Fruit fly (Drosophila melanogaster) whole organism, pupa: ENCODE data around the gene ph-d.

Experiments used
- CG10348 ChIP-seq: fragments of 200-800 bp; sonication (Bioruptor generic); IDR thresholded peaks from 2 replicates; pipeline ENCODE4 v1.3.6; 2022; ENCODE audit warnings: missing biosample characterization, missing genetic modification characterization
- CG12605 ChIP-seq: fragments of 200-800 bp; sonication (Bioruptor generic); IDR thresholded peaks from 2 replicates; pipeline ENCODE4 v1.3.6; 2022; ENCODE audit warnings: missing biosample characterization, missing genetic modification characterization
- CG13204 ChIP-seq: fragments of 200-800 bp; sonication (Bioruptor generic); optimal IDR thresholded peaks from 2 replicates; lab custom pipeline; 2018; ENCODE audit warnings: missing biosample characterization, mild to moderate bottlenecking, missing genetic modification characterization, moderate library complexity
- CG14655 ChIP-seq: fragments of 200-800 bp; sonication (Bioruptor generic); optimal IDR thresholded peaks from 3 replicates; lab custom pipeline; 2017; ENCODE audit warnings: mild to moderate bottlenecking, missing biosample characterization, missing genetic modification reagents, missing genetic modification characterization
- CG15710 ChIP-seq: fragments of 200-800 bp; sonication (Bioruptor generic); optimal IDR thresholded peaks from 2 replicates; lab custom pipeline; 2018; ENCODE audit warnings: missing biosample characterization, mild to moderate bottlenecking, missing genetic modification characterization, moderate library complexity
- CG17806 ChIP-seq: fragments of 200-800 bp; sonication (Bioruptor generic); optimal IDR thresholded peaks from 2 replicates; lab custom pipeline; 2018; ENCODE audit warnings: missing biosample characterization, mild to moderate bottlenecking, missing genetic modification characterization, moderate library complexity
- CG32121 ChIP-seq: fragments of 200-800 bp; sonication (Bioruptor generic); IDR thresholded peaks from 2 replicates; pipeline ENCODE4 v1.3.6; 2022; ENCODE audit warnings: missing biosample characterization, missing genetic modification characterization
- CG34367 ChIP-seq: fragments of 200-800 bp; sonication (Bioruptor generic); optimal IDR thresholded peaks from 2 replicates; lab custom pipeline; 2018; ENCODE audit warnings: missing biosample characterization, mild to moderate bottlenecking, missing genetic modification characterization
- CG4496 ChIP-seq: fragments of 200-800 bp; sonication (Bioruptor generic); IDR thresholded peaks from 3 replicates; pipeline ENCODE4 v1.3.6; 2022; ENCODE audit warnings: missing biosample characterization, missing genetic modification characterization
- CG8159 ChIP-seq: fragments of 200-800 bp; sonication (Bioruptor generic); optimal IDR thresholded peaks from 3 replicates; lab custom pipeline; 2018; ENCODE audit warnings: missing biosample characterization, mild to moderate bottlenecking, missing genetic modification characterization, moderate library complexity
- CG8301 ChIP-seq: fragments of 200-800 bp; sonication (Bioruptor generic); optimal IDR thresholded peaks from 2 replicates; lab custom pipeline; 2018; ENCODE audit warnings: missing biosample characterization, mild to moderate bottlenecking, missing genetic modification characterization
- CG9948 ChIP-seq: fragments of 200-800 bp; sonication (Bioruptor generic); optimal IDR thresholded peaks from 2 replicates; lab custom pipeline; 2018; ENCODE audit warnings: missing biosample characterization, mild to moderate bottlenecking, missing genetic modification characterization, moderate library complexity
- D1 ChIP-seq: fragments of 200-800 bp; sonication (Bioruptor generic); optimal IDR thresholded peaks from 2 replicates; lab custom pipeline; 2018; ENCODE audit warnings: missing biosample characterization, mild to moderate bottlenecking, missing genetic modification characterization, moderate library complexity
- EcR ChIP-seq: fragments of 200-800 bp; sonication (Bioruptor generic); optimal IDR thresholded peaks from 3 replicates; lab custom pipeline; 2019; ENCODE audit warnings: missing biosample characterization, missing genetic modification characterization, mild to moderate bottlenecking, moderate library complexity, missing genetic modification reagents
- Ets98B ChIP-seq: fragments of 200-800 bp; sonication (Bioruptor generic); IDR thresholded peaks from 2 replicates; pipeline ENCODE4 v1.3.6; 2022; ENCODE audit warnings: missing biosample characterization, missing genetic modification characterization
- Pif1A ChIP-seq: fragments of 200-800 bp; sonication (Bioruptor generic); optimal IDR thresholded peaks from 3 replicates; lab custom pipeline; 2016; ENCODE audit warnings: missing biosample characterization, missing genetic modification characterization
- Pif1B ChIP-seq: fragments of 200-800 bp; sonication (Bioruptor generic); optimal IDR thresholded peaks from 3 replicates; lab custom pipeline; 2016; ENCODE audit warnings: missing biosample characterization, missing genetic modification characterization
- Snoo ChIP-seq: fragments of 200-800 bp; sonication (Bioruptor generic); optimal IDR thresholded peaks from 3 replicates; lab custom pipeline; 2017; ENCODE audit warnings: missing biosample characterization, mild to moderate bottlenecking, missing genetic modification characterization, inconsistent platforms
- fd96Ca ChIP-seq: fragments of 200-800 bp; sonication (Bioruptor generic); IDR thresholded peaks from 3 replicates; pipeline ENCODE4 v1.3.6; 2022; ENCODE audit warnings: missing biosample characterization, missing genetic modification characterization
- gl ChIP-seq: fragments of 200-800 bp; sonication (Bioruptor generic); optimal IDR thresholded peaks from 2 replicates; lab custom pipeline; 2018; ENCODE audit warnings: missing biosample characterization, mild to moderate bottlenecking, missing genetic modification characterization
- rn ChIP-seq: fragments of 200-800 bp; sonication (Bioruptor generic); IDR thresholded peaks from 2 replicates; pipeline ENCODE4 v1.3.6; 2022; ENCODE audit warnings: missing biosample characterization, missing genetic modification characterization

Gene ph-d

DNA sequence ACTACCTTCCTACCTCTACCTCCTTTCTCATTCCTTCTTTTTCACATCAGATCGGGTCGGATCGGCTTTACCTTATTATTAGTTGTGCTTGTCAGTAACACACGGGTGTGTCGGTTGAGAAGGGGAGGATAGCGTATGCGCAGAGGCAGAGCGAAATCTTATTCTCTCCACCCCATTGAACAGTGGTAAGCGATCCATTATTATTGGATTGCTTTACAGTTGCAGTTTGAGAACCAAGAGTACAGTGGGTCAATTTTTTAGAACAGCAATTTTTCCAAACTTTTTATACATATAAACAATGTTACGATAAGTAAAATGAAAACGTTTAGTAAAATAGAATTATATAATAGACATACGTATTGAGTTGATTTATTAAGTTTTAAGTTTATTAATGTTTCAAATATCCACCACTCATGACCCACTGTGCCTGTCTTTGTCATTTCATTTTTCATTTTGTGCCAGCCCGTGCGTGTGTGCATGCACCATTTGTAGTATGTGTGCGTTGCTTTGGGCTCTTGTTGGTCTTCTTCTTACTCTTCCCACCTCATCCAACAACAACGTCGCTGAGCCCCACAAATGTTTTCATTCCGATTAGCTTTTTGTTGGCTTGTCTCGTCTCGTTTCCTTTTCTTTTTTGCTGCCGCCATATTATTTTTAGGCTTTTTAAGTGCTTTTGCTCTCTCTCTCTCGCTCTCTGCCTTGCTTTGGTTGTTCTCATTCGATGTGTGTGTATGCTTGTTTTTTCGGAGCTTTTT, 14.7 kb upstream of the ph-d start:
- TF ChIP-seq D1 (tag; lab: Kevin White, UChicago) (peak; percentile 99), CG32121 (GFP tag; lab: Robert Waterston, UW) (peak; percentile 99), CG8301 (tag; lab: Kevin White, UChicago) (peak; percentile 99), CG8159 (tag; lab: Kevin White, UChicago) (peak; percentile 99), CG14655 (GFP tag; lab: Kevin White, UChicago) (peak; percentile 98), CG15710 (tag; lab: Kevin White, UChicago) (peak; percentile 99), CG4496 (GFP tag; lab: Robert Waterston, UW) (peak; percentile 98), CG10348 (GFP tag; lab: Robert Waterston, UW) (peak; percentile 94), Ets98B (GFP tag; lab: Robert Waterston, UW) (peak; percentile 97), gl (tag; lab: Kevin White, UChicago) (peak; percentile 97), EcR (GFP tag; lab: Kevin White, UChicago) (peak; percentile 37), CG34367 (tag; lab: Kevin White, UChicago) (peak; percentile 99), rn (GFP tag; lab: Robert Waterston, UW) (peak; percentile 88), CG13204 (GFP tag; lab: Kevin White, UChicago) (peak; percentile 96), Pif1B (GFP tag; lab: Kevin White, UChicago) (peak; percentile 97), fd96Ca (peak; percentile 88), CG17806 (tag; lab: Kevin White, UChicago) (peak; percentile 99), CG12605 (GFP tag; lab: Robert Waterston, UW) (peak; percentile 96), Pif1A (GFP tag; lab: Kevin White, UChicago) (peak; percentile 97), Snoo (tag; lab: Kevin White, UChicago) (peak; percentile 97), CG9948 (tag; lab: Kevin White, UChicago) (peak; percentile 99)

DNA sequence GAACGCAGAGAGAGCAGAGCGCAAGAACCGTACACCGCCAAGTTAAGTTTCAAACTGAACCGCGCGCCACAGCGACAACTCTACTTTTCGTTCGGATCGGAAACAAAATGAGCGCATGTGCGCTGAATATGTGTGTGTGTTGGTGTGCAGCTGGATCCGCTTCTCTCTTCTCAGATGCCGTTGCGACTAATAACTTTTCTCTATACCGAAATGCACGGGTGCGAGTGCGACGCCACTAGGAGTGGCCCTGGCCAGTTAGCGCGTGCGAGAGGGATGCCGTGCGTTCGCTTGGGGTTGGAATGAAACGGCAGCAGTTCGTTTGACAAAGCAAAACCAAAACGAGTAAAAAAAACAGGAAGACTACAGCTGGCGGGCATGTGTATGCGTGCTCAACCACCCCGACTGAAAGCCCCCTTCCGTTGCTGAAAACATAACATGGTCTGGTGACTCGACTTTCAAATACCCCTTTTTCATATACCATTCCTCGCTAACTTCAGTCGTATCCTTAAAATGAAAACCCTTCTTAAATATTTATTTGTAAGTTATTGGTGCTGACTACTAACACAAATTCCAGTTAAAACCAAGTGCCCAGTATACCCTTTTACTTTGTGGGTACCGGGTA, 13.9 kb upstream of the ph-d start:
- TF ChIP-seq rn (GFP tag; lab: Robert Waterston, UW) (peak; percentile 99), Snoo (tag; lab: Kevin White, UChicago) (peak; percentile 99), CG12605 (GFP tag; lab: Robert Waterston, UW) (peak; percentile 99), CG17806 (tag; lab: Kevin White, UChicago) (peak; percentile 100), gl (tag; lab: Kevin White, UChicago) (peak; percentile 98), CG10348 (GFP tag; lab: Robert Waterston, UW) (peak; percentile 99), CG13204 (GFP tag; lab: Kevin White, UChicago) (peak; percentile 98), CG4496 (GFP tag; lab: Robert Waterston, UW) (peak; percentile 100), CG9948 (tag; lab: Kevin White, UChicago) (peak; percentile 100), CG14655 (GFP tag; lab: Kevin White, UChicago) (peak; percentile 100), Pif1A (GFP tag; lab: Kevin White, UChicago) (peak; percentile 100), CG32121 (GFP tag; lab: Robert Waterston, UW) (peak; percentile 100), fd96Ca (peak; percentile 100), Ets98B (GFP tag; lab: Robert Waterston, UW) (peak; percentile 100), Pif1B (GFP tag; lab: Kevin White, UChicago) (peak; percentile 99), CG8301 (tag; lab: Kevin White, UChicago) (peak; percentile 100), CG8159 (tag; lab: Kevin White, UChicago) (peak; percentile 99), CG34367 (tag; lab: Kevin White, UChicago) (peak; percentile 100), CG15710 (tag; lab: Kevin White, UChicago) (peak; percentile 100), EcR (GFP tag; lab: Kevin White, UChicago) (peak; percentile 68), D1 (tag; lab: Kevin White, UChicago) (peak; percentile 93)
- TF ChIP-seq, all 21 proteins: peak for 21

- TF ChIP-seq rn (GFP tag; lab: Robert Waterston, UW) (no peak), CG15710 (tag; lab: Kevin White, UChicago) (no peak), gl (tag; lab: Kevin White, UChicago) (no peak), CG32121 (GFP tag; lab: Robert Waterston, UW) (peak; percentile 7; the same call in 1 of the 2 replicates), CG34367 (tag; lab: Kevin White, UChicago) (no peak), CG8301 (tag; lab: Kevin White, UChicago) (peak; percentile 7), CG10348 (GFP tag; lab: Robert Waterston, UW) (peak; percentile 43; the same call in 1 of the 2 replicates), Snoo (tag; lab: Kevin White, UChicago) (no peak), CG4496 (GFP tag; lab: Robert Waterston, UW) (peak; percentile 24; the same call in 1 of the 3 replicates), Pif1A (GFP tag; lab: Kevin White, UChicago) (no peak), CG8159 (tag; lab: Kevin White, UChicago) (peak; percentile 22), fd96Ca (peak; percentile 56), D1 (tag; lab: Kevin White, UChicago) (peak; percentile 22), Ets98B (GFP tag; lab: Robert Waterston, UW) (no peak; the same call in 1 of the 2 replicates), CG13204 (GFP tag; lab: Kevin White, UChicago) (no peak), CG17806 (tag; lab: Kevin White, UChicago) (no peak), CG9948 (tag; lab: Kevin White, UChicago) (no peak), CG14655 (GFP tag; lab: Kevin White, UChicago) (no peak), Pif1B (GFP tag; lab: Kevin White, UChicago) (no peak)
- TF ChIP-seq, all 21 proteins: peak for 7
Measured at dm6 chrX:2135868-2136787, 13.0 kb upstream of the ph-d start.
